Fruit fly (Drosophila melanogaster): ENCODE results near the gene Ccp84Af.

Ccp84Af gene

DNA sequence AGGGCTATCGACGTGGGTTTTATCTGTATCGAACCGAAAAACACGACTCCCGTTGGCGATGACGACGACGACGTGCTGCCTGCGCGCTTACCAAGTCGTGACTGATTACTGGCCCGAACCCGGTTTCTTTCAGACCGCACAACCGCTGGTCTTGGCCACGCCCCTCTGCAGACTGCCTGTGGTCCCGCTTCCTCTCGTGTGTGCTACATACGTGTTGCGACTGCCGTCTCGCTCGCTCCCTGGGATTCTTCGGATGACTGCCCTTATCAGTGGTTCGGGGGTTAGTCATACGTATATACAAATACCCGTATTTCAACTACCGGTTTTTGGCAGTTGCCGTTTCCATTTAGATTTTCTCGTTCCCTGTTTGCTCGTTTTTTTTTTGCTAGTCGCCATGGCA lies 11.6 kb downstream of the Ccp84Af start, which contains the start of gene lab (continued):
- no peak for TF ChIP-seq C15 (GFP tag; IDR thresholded peaks at IDR 0.05)
- 0 out of 2 replicates have a peak, but pooled peaks have one; percentile 17 for TF ChIP-seq Scr (GFP tag; IDR thresholded peaks at IDR 0.05; ENCODE audit: partially characterized antibody)
- peak; percentile 68 for TF ChIP-seq Med (GFP tag)
- no peak for TF ChIP-seq hb (GFP tag; IDR thresholded peaks at IDR 0.05; ENCODE audit: partially characterized antibody)
- no peak for TF ChIP-seq tin (GFP tag; optimal IDR thresholded peaks at IDR 0.05)
- no peak for TF ChIP-seq pzg (GFP tag; optimal IDR thresholded peaks at IDR 0.05)
- TF ChIP-seq Mrtf (GFP tag; IDR thresholded peaks at IDR 0.05), result no peak
- no peak for TF ChIP-seq CG8388 (GFP tag; optimal IDR thresholded peaks at IDR 0.05)
- TF ChIP-seq Lim3 (GFP tag; IDR thresholded peaks at IDR 0.05), result no peak
- TF ChIP-seq Camta (GFP tag; optimal IDR thresholded peaks at IDR 0.05), result no peak
- TF ChIP-seq nom (GFP tag; optimal IDR thresholded peaks at IDR 0.05), result no peak
- no peak for TF ChIP-seq abd-A (tag; optimal IDR thresholded peaks at IDR 0.05)
- no peak for TF ChIP-seq gro (GFP tag; optimal IDR thresholded peaks at IDR 0.05)
- no peak for TF ChIP-seq CG1792 (GFP tag; optimal IDR thresholded peaks at IDR 0.05)
- TF ChIP-seq rib (GFP tag; IDR thresholded peaks at IDR 0.05), result no peak
- no peak for TF ChIP-seq pnt (GFP tag; optimal IDR thresholded peaks at IDR 0.05)
- TF ChIP-seq CG17829 (tag; optimal IDR thresholded peaks at IDR 0.05), result peak; percentile 10
- TF ChIP-seq twi (tag; optimal IDR thresholded peaks at IDR 0.05), result no peak
- TF ChIP-seq ap (GFP tag; IDR thresholded peaks at IDR 0.05), result no peak
- no peak for TF ChIP-seq CG9437 (GFP tag; optimal IDR thresholded peaks at IDR 0.05)
- TF ChIP-seq Max (GFP tag; optimal IDR thresholded peaks at IDR 0.05), result no peak
- TF ChIP-seq CG9215 (GFP tag; IDR thresholded peaks at IDR 0.05), result no peak
- no peak for TF ChIP-seq caup (GFP tag; optimal IDR thresholded peaks at IDR 0.05; ENCODE audit: severe bottlenecking)
- no peak for TF ChIP-seq CG8924 (tag; optimal IDR thresholded peaks at IDR 0.05)
- TF ChIP-seq CG32532 (GFP tag; IDR thresholded peaks at IDR 0.05), result no peak
- TF ChIP-seq mirr (GFP tag; optimal IDR thresholded peaks at IDR 0.05), result no peak
- TF ChIP-seq da (GFP tag; optimal IDR thresholded peaks at IDR 0.05), result no peak
- TF ChIP-seq zfh1 (GFP tag; IDR thresholded peaks at IDR 0.05), result no peak
- no peak for TF ChIP-seq jumu (GFP tag; optimal IDR thresholded peaks at IDR 0.05)
- TF ChIP-seq crc (GFP tag; optimal IDR thresholded peaks at IDR 0.05), result no peak
- TF ChIP-seq crp (GFP tag; optimal IDR thresholded peaks at IDR 0.05), result no peak
- no peak for TF ChIP-seq Fer3 (tag; optimal IDR thresholded peaks at IDR 0.05)
- no peak for TF ChIP-seq CG30020 (tag; optimal IDR thresholded peaks at IDR 0.05)
- TF ChIP-seq sens-2 (GFP tag; IDR thresholded peaks at IDR 0.05), result no peak
- TF ChIP-seq gcm2 (GFP tag; optimal IDR thresholded peaks at IDR 0.05), result no peak
- TF ChIP-seq ssp (GFP tag; IDR thresholded peaks at IDR 0.05), result no peak
- no peak for TF ChIP-seq fd3F (GFP tag; optimal IDR thresholded peaks at IDR 0.05)
- no peak for TF ChIP-seq Side (GFP tag; optimal IDR thresholded peaks at IDR 0.05)
- TF ChIP-seq Bgb (GFP tag; IDR thresholded peaks at IDR 0.05; ENCODE audit: partially characterized antibody), result peak; percentile 20; the same call in 1 of the 2 replicates
- TF ChIP-seq Blimp-1 (GFP tag; optimal IDR thresholded peaks at IDR 0.05), result no peak
- peak; percentile 67 for TF ChIP-seq sqz (GFP tag; optimal IDR thresholded peaks at IDR 0.05)
- no peak for TF ChIP-seq Six4 (GFP tag; optimal IDR thresholded peaks at IDR 0.05)
- TF ChIP-seq ewg (GFP tag; optimal IDR thresholded peaks at IDR 0.05), result no peak
- TF ChIP-seq E2f1 (GFP tag; IDR thresholded peaks at IDR 0.05), result no peak
- no peak for TF ChIP-seq Dip2 (GFP tag; IDR thresholded peaks at IDR 0.05)
- TF ChIP-seq CG6813 (GFP tag; optimal IDR thresholded peaks at IDR 0.05), result no peak
- no peak for TF ChIP-seq lilli (GFP tag; optimal IDR thresholded peaks at IDR 0.05)
- peak; percentile 61 for TF ChIP-seq HLHmδ (GFP tag; optimal IDR thresholded peaks at IDR 0.05)
- no peak for TF ChIP-seq CG12744 (GFP tag; optimal IDR thresholded peaks at IDR 0.05)
- TF ChIP-seq Ada2b (GFP tag; IDR thresholded peaks at IDR 0.05), result no peak
- no peak for TF ChIP-seq CG5245 (GFP tag; optimal IDR thresholded peaks at IDR 0.05)
- peak; percentile 28 for TF ChIP-seq grn (GFP tag; optimal IDR thresholded peaks at IDR 0.05)
